Fruit fly (Drosophila melanogaster): ENCODE data around the gene Mp.

The Mp gene

dm6 chr3L:6988942-6989569 is 9.6 kb upstream of the Mp start:
- TF ChIP-seq Myc (optimal IDR thresholded peaks at IDR 0.05) (no peak), psq (optimal IDR thresholded peaks at IDR 0.05) (no peak), h (optimal IDR thresholded peaks at IDR 0.05) (no peak), ttk (optimal IDR thresholded peaks at IDR 0.05) (no peak), Sin3A (optimal IDR thresholded peaks at IDR 0.05) (no peak), insv (optimal IDR thresholded peaks at IDR 0.05) (no peak)

DNA sequence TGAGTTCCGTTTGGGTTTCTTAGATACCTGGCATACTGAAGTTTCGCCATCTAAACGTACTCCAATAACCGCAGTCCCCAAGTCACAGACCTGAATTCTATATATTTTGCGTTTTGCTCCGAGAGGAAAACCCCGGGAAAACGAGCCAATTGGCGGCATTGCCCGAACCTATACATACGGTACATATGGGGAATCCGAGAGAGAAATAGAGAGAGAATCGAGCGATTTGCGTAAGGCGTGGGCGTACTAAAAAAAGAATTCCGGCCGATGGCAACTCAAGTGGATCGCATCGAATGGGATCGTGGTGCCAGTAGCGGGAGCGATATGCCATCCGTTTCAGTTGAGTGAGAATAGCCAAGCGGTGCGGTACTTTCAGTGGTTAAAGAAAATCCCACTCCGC is 8.4 kb upstream of the Mp start, which contains the start of gene bin:
Gene bin (plus strand): TSS at position 335 of the 400 bp plus-strand sequence.
- no peak for TF ChIP-seq Myc (optimal IDR thresholded peaks at IDR 0.05)
- TF ChIP-seq Sin3A (optimal IDR thresholded peaks at IDR 0.05), result no peak
- no peak for TF ChIP-seq h (optimal IDR thresholded peaks at IDR 0.05)
- TF ChIP-seq psq (optimal IDR thresholded peaks at IDR 0.05), result no peak
- no peak for TF ChIP-seq ttk (optimal IDR thresholded peaks at IDR 0.05)
- TF ChIP-seq insv (optimal IDR thresholded peaks at IDR 0.05), result no peak

dm6 chr3L:6993350-6993749 is 5.3 kb upstream of the Mp start:
- TF ChIP-seq ttk (optimal IDR thresholded peaks at IDR 0.05), result no peak
- TF ChIP-seq h (optimal IDR thresholded peaks at IDR 0.05), result no peak
- TF ChIP-seq insv (optimal IDR thresholded peaks at IDR 0.05), result no peak
- no peak for TF ChIP-seq psq (optimal IDR thresholded peaks at IDR 0.05)
- TF ChIP-seq Myc (optimal IDR thresholded peaks at IDR 0.05), result no peak

DNA sequence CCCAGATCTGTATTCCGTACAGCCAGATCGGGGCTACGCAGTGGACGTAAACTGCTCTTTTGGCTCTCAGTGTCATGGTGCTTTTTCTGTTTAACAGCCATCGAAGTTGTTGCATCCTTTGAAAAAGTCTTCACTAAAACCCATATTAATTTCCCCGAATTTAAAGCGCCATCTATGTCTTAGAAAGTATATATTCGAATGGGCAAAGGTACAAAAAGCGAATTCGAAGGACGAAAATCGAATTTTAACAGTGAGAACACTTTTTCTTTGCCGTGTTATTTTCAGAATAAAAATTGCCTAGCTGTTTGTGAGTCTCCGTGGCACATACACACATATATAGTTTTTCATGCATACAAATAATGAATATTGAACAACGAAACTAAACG is 3.3 kb upstream of the Mp start:
- TF ChIP-seq insv (optimal IDR thresholded peaks at IDR 0.05), result no peak
- no peak for TF ChIP-seq h (optimal IDR thresholded peaks at IDR 0.05)
- no peak for TF ChIP-seq Sin3A (optimal IDR thresholded peaks at IDR 0.05)
- no peak for TF ChIP-seq psq (optimal IDR thresholded peaks at IDR 0.05)
- TF ChIP-seq ttk (optimal IDR thresholded peaks at IDR 0.05), result no peak
- TF ChIP-seq Myc (optimal IDR thresholded peaks at IDR 0.05), result no peak

- no peak for TF ChIP-seq Sin3A (optimal IDR thresholded peaks at IDR 0.05)
- TF ChIP-seq psq (optimal IDR thresholded peaks at IDR 0.05), result no peak
- TF ChIP-seq insv (optimal IDR thresholded peaks at IDR 0.05), result no peak
- TF ChIP-seq Myc (optimal IDR thresholded peaks at IDR 0.05), result no peak
- TF ChIP-seq h (optimal IDR thresholded peaks at IDR 0.05), result no peak
- TF ChIP-seq ttk (optimal IDR thresholded peaks at IDR 0.05), result no peak
These were observed 1.7 kb upstream of the Mp start for dm6 chr3L:6996907-6997306.

DNA sequence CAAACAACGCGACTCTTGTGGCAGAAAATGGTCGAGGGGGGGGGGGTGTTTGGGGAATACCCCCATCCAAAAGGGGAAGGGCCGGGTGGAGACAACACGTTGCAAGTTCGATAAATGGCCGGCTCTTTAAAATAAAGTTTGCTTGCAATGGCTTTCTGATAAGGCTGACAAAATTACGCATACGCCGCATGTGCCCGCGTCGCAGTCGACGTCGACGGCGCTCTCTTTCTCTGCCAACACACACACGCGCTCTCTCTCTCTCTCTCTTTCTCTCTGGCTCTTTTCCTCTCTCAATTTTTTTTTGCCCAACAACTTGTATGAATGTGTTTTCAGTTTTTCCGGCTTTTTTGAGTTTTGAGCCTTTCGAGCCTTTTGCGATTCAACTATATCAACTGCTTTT is 1.2 kb upstream of the Mp start:
- TF ChIP-seq insv (optimal IDR thresholded peaks at IDR 0.05), result no peak
- TF ChIP-seq ttk (optimal IDR thresholded peaks at IDR 0.05), result no peak
- TF ChIP-seq h (optimal IDR thresholded peaks at IDR 0.05), result no peak
- no peak for TF ChIP-seq Myc (optimal IDR thresholded peaks at IDR 0.05)
- no peak for TF ChIP-seq Sin3A (optimal IDR thresholded peaks at IDR 0.05)
- no peak for TF ChIP-seq psq (optimal IDR thresholded peaks at IDR 0.05)

DNA sequence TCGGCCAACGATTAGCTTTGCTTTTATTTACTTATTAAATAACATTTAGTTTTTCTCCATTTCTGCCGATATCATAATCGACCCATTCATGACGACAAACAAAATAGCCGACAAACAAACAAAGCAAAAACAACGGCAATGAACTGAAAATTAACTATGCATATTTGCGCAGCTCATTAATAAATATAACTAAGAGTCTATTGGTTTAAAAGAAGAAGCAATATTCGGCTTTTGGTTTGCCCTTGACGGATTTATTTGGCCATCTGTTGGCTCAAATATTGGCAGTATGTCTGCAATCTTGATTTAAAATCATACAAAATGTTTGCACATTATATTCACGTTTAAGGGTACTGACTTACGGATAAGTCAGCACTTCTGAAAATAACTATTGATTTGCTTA is 1.4 kb downstream of the Mp start:
- TF ChIP-seq h (optimal IDR thresholded peaks at IDR 0.05) (no peak), Sin3A (optimal IDR thresholded peaks at IDR 0.05) (no peak), ttk (optimal IDR thresholded peaks at IDR 0.05) (no peak), psq (optimal IDR thresholded peaks at IDR 0.05) (no peak), Myc (optimal IDR thresholded peaks at IDR 0.05) (no peak), insv (optimal IDR thresholded peaks at IDR 0.05) (no peak)

- TF ChIP-seq Myc (optimal IDR thresholded peaks at IDR 0.05) (no peak), Sin3A (optimal IDR thresholded peaks at IDR 0.05) (no peak), insv (optimal IDR thresholded peaks at IDR 0.05) (no peak), psq (optimal IDR thresholded peaks at IDR 0.05) (no peak), ttk (optimal IDR thresholded peaks at IDR 0.05) (no peak), h (optimal IDR thresholded peaks at IDR 0.05) (no peak)
These were observed 3.2 kb downstream of the Mp start for dm6 chr3L:7001855-7002254.

dm6 chr3L:7002355-7002754 is 3.7 kb downstream of the Mp start:
- TF ChIP-seq insv (optimal IDR thresholded peaks at IDR 0.05) (no peak), ttk (optimal IDR thresholded peaks at IDR 0.05) (no peak), Myc (optimal IDR thresholded peaks at IDR 0.05) (no peak), psq (optimal IDR thresholded peaks at IDR 0.05) (no peak), h (optimal IDR thresholded peaks at IDR 0.05) (no peak), Sin3A (optimal IDR thresholded peaks at IDR 0.05) (no peak)

DNA sequence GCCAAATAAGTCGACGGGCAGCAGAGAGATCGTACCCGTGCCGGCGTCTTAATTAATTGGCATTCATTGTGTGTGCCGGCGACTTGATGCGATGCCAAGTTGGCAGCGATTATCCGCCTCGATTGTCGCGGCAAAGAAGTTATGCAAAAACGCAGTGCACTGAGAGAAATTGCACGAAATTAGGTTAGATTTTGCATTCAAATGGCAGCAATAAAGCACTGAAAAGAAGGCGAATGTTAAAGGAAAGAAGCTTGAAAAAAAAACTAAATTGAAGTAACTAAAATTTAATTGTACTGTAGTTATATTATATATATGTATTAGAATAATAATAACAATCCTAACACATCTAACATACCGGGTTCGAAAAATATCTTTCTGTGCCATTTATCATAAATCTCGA is 4.5 kb downstream of the Mp start:
- TF ChIP-seq insv (optimal IDR thresholded peaks at IDR 0.05) (no peak), h (optimal IDR thresholded peaks at IDR 0.05) (no peak), Sin3A (optimal IDR thresholded peaks at IDR 0.05) (no peak), ttk (optimal IDR thresholded peaks at IDR 0.05) (no peak), Myc (optimal IDR thresholded peaks at IDR 0.05) (no peak), psq (optimal IDR thresholded peaks at IDR 0.05) (no peak)

DNA sequence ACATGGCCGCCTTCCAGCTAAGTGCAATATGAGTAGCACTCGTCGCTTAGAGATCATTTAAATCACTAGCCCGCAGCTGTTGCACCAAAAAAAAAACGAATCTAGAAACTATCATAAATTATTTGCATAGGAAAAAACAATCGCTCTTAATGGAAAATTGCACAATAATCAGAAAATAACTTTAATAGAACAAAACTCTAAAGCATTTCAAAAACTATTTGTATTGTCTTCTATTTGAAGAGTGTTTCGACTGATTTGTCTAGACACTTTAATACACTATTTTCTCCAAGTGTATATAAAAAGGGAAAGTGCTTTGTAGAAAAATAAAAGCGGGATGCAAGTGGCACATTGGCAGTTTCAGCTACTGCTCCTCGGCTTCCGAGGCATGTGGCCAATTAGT is 7.8 kb downstream of the Mp start:
- TF ChIP-seq h (optimal IDR thresholded peaks at IDR 0.05) (no peak), Sin3A (optimal IDR thresholded peaks at IDR 0.05) (no peak), insv (optimal IDR thresholded peaks at IDR 0.05) (no peak), Myc (optimal IDR thresholded peaks at IDR 0.05) (no peak), psq (optimal IDR thresholded peaks at IDR 0.05) (no peak), ttk (optimal IDR thresholded peaks at IDR 0.05) (no peak)

dm6 chr3L:7008351-7008750 is 9.7 kb downstream of the Mp start:
- no peak for TF ChIP-seq ttk (optimal IDR thresholded peaks at IDR 0.05)
- no peak for TF ChIP-seq insv (optimal IDR thresholded peaks at IDR 0.05)
- TF ChIP-seq psq (optimal IDR thresholded peaks at IDR 0.05), result no peak
- TF ChIP-seq Sin3A (optimal IDR thresholded peaks at IDR 0.05), result no peak

dm6 chr3L:7009411-7009810 is 10.8 kb downstream of the Mp start:
- TF ChIP-seq psq (optimal IDR thresholded peaks at IDR 0.05) (no peak), Sin3A (optimal IDR thresholded peaks at IDR 0.05) (no peak), insv (optimal IDR thresholded peaks at IDR 0.05) (no peak), Myc (optimal IDR thresholded peaks at IDR 0.05) (no peak), ttk (optimal IDR thresholded peaks at IDR 0.05) (no peak), h (optimal IDR thresholded peaks at IDR 0.05) (no peak)
